Worm (Caenorhabditis elegans): ENCODE measurements around the gene Y55F3AM.9.

Y55F3AM.9 gene

DNA sequence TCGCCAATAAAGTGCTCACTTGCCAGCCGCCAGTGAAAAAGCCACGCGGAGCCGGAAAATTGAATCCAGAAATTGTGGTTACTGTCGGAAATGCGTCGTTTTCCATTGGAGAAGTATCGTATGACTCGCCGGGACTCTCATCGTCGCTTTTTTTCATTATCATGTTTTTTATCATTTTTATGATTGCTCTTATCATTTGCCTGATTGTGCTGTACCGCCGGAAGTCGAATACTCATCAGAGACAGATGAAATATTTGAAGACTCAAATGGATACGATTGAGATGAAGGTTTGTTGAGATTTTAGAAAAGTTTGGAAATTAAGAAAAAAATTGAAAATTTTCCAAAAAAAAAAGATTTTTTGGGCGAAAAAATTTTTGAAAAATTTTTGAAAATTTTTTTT is 33.2 kb downstream of the Y55F3AM.9 start:
- TF ChIP-seq tab-1 (GFP tag; IDR thresholded peaks at IDR 0.05) (no peak), flt-1 (GFP tag; IDR thresholded peaks at IDR 0.05) (no peak), klf-2 (GFP tag; conservative IDR thresholded peaks at IDR 0.05) (no peak), ztf-29 (GFP tag; IDR thresholded peaks at IDR 0.05) (no peak), cog-1 (tag; optimal IDR thresholded peaks at IDR 0.05) (no peak), med-1 (GFP tag; optimal IDR thresholded peaks at IDR 0.05; ENCODE audit: insufficient read depth) (no peak), ztf-23 (GFP tag; IDR thresholded peaks at IDR 0.05) (no peak), T22C8.4 (GFP tag; IDR thresholded peaks at IDR 0.05) (no peak), ref-1 (GFP tag; conservative IDR thresholded peaks at IDR 0.05) (no peak)

DNA sequence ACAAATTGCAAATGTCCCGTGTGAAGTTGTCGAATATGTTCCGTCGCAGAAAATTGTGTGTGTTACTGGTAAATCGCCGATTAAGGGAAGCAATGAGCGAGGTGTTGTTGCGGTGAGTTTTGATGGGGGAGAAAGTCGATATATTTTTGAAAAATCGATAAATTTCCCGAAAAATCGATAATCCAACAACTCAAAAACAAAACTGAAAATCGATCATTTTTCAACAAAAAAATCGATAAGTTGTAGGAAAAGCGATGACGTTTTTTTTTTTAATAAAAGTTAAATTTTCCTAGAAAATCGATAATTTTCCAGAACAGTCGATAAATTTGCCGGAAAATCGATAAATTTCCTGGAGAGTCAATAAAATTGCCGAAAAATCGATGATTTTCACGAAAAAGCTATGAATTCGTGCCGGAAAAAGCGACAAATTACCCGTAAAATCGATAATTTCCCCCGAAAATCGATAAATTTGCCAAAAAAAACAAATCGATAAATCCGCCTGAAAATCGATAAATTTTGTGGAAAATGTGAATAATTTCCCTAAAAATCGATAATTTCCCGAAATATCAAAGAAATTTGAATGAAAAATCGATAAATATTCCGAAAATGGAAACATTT is 36.6 kb downstream of the Y55F3AM.9 start:
- TF ChIP-seq med-1 (GFP tag; optimal IDR thresholded peaks at IDR 0.05; ENCODE audit: insufficient read depth) (no peak), tab-1 (GFP tag; IDR thresholded peaks at IDR 0.05) (no peak), klf-2 (GFP tag; conservative IDR thresholded peaks at IDR 0.05) (no peak), T22C8.4 (GFP tag; IDR thresholded peaks at IDR 0.05) (peak; percentile 70), ztf-23 (GFP tag; IDR thresholded peaks at IDR 0.05) (no peak), cog-1 (tag; optimal IDR thresholded peaks at IDR 0.05) (no peak), ztf-29 (GFP tag; IDR thresholded peaks at IDR 0.05) (no peak), flt-1 (GFP tag; IDR thresholded peaks at IDR 0.05) (no peak)

DNA sequence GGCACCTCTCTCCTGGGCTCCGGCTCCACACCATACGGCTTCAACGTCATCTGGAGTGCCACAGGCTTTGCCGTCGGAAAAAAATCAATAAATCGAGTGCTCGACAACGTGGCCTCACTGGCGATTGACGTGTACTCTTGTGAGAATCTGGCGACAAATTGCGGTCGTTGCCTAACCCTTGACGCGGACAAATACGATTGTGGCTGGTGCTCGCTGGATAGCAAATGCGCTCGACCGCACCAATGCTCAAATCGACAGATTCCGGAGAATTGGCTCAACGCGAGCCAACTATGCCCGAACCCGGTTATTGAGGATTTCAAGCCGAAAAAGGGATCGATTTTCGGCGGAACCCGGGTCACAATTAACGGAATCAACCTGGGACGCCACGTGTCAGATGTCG is 37.1 kb downstream of the Y55F3AM.9 start:
- no peak for TF ChIP-seq ztf-23 (GFP tag; IDR thresholded peaks at IDR 0.05)
- peak; percentile 33; the same call in 1 of the 2 replicates for TF ChIP-seq T22C8.4 (GFP tag; IDR thresholded peaks at IDR 0.05)

DNA sequence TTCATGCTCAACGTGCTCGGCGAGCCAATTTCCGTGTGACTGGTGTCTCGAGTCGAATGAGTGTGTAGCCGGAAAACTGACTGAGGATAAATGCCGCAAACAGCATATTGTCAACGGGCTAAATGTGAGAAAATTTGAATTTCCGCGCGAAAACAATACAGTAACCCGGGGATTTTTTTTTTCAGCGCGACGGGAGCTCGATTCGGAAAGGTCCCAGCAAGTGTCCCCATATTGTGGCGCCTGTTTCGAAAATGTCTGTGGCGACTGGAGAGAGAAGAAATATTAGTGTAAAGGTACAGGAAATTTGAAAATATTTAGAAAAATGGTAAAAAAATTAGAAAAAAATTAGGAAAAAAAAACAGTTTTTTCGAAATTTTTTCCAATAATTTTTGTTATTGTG is 38.4 kb downstream of the Y55F3AM.9 start:
- TF ChIP-seq klf-2 (GFP tag; conservative IDR thresholded peaks at IDR 0.05) (no peak), ztf-23 (GFP tag; IDR thresholded peaks at IDR 0.05) (no peak), flt-1 (GFP tag; IDR thresholded peaks at IDR 0.05) (no peak)

DNA sequence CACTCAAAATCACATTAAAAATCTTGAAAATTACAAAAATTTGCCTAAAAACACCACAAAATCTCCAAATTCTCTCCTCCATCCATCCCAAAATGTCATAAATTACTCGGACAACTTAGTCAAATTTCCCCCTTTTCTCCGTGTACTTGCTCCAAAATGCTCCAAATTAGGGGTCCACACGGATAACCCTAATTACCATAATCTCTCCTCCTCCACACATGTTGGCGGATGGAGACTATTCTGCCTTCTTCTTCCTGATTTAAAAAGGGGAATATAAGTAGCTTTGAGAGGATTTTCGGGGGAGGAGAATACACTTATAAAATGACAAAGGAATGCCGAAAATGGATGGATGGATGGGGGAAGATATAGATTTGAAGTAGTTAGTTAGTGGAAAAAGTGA is 47.7 kb downstream of the Y55F3AM.9 start:
- no peak for TF ChIP-seq klf-2 (GFP tag; conservative IDR thresholded peaks at IDR 0.05)
- TF ChIP-seq ztf-29 (GFP tag; IDR thresholded peaks at IDR 0.05), result no peak
- no peak for TF ChIP-seq T22C8.4 (GFP tag; IDR thresholded peaks at IDR 0.05)

DNA sequence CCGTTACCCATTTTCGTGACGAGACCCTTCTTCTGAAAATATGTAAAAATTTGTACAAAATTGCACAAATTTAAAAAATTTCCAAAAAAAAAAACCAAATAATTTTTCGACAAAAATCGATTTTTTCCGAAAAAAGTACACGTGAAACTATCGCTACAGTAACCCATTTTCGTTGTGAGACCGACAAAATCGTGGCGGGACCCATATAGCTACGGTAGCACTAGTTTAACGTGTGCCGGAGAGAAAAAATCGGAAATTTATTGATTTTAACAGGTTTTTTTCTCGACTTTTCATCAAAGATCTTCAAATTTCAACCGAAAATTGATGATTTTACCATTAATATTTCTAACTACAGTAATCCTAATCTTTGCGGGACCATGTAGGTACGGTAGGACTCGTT is 49.4 kb downstream of the Y55F3AM.9 start:
- TF ChIP-seq T22C8.4 (GFP tag; IDR thresholded peaks at IDR 0.05), result 0 out of 2 replicates have a peak, but pooled peaks have one; percentile 3
- TF ChIP-seq ztf-23 (GFP tag; IDR thresholded peaks at IDR 0.05), result no peak
- no peak for TF ChIP-seq cog-1 (tag; optimal IDR thresholded peaks at IDR 0.05)
- TF ChIP-seq tab-1 (GFP tag; IDR thresholded peaks at IDR 0.05), result no peak

DNA sequence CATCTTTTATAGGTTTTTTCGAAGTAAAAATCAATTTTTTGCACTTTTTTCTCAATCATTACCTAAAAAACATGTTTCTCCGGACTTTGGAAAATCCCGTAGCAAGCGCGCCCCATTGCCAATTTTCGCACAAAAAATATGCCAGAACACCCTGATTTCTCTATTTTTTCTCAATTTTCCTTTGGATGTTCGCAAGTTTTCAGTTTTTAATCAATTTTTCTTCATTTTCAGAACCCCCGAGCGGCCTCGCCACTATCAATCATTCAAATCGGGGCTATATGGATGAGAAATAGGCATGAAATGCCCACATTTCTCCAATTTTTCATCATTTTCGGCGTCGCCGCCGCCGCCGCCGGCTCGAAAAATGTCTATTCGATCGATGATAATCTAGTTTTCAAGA is 50.3 kb downstream of the Y55F3AM.9 start, which contains the start of gene plx-1:
TSS of gene plx-1 (plus strand) at position 301 of the 400 bp plus-strand sequence.
- TF ChIP-seq ztf-23 (GFP tag; IDR thresholded peaks at IDR 0.05) (no peak), ref-1 (GFP tag; conservative IDR thresholded peaks at IDR 0.05) (no peak), flt-1 (GFP tag; IDR thresholded peaks at IDR 0.05) (no peak), tab-1 (GFP tag; IDR thresholded peaks at IDR 0.05) (no peak), cog-1 (tag; optimal IDR thresholded peaks at IDR 0.05) (no peak)

DNA sequence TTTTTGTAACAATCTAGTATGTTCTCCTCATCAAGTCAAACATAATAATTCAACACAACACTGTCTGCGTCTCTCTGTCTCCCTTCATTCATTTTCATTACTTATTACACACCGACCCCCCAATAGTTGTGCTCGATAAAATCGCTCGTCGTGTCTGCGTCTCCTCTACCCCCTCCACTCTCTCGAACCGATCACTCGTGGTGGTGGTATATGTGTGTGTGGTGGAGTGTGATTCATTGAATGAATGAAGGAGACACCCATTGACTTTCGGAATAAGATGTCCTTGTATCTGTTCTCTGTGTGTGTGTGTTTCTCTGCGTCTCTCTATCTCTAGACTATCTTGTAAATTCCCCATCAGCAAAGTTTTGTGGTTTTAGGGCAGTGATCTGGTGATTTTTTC is 51.7 kb downstream of the Y55F3AM.9 start:
- TF ChIP-seq cog-1 (tag; optimal IDR thresholded peaks at IDR 0.05) (peak; percentile 57), klf-2 (GFP tag; conservative IDR thresholded peaks at IDR 0.05) (no peak)
